Worm (Caenorhabditis elegans): Measurements from ENCODE around the gene T20D4.15.

DNA sequence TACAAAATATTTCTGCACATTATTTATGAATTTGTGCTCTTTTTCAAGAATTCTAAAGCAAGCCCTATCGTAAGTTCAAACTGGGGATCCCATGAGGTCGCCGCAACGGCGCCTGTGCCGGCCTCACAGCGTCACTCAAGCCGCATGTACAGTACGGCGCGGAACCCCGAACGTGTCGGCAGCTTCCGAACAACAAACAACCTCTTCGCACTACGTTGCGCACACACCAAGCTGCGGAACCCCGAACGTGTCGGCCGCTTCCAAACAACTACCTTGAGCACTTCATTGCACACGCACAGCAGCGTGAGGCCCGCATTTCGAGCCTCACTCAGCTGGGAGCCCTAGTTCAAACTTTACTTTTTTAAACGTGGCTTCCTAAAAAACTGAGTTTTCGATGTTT is 479 bp downstream of the T20D4.15 start:
- TF ChIP-seq W03F9.2 (tag; optimal IDR thresholded peaks at IDR 0.05) (no peak), dao-5 (tag; optimal IDR thresholded peaks at IDR 0.05) (no peak)
